Fruit fly (Drosophila melanogaster): ENCODE measurements around the gene CG15282.
A peak's percentile ranks its signal among the peaks of the same experiment; 100 is the strongest.

Gene CG15282

DNA sequence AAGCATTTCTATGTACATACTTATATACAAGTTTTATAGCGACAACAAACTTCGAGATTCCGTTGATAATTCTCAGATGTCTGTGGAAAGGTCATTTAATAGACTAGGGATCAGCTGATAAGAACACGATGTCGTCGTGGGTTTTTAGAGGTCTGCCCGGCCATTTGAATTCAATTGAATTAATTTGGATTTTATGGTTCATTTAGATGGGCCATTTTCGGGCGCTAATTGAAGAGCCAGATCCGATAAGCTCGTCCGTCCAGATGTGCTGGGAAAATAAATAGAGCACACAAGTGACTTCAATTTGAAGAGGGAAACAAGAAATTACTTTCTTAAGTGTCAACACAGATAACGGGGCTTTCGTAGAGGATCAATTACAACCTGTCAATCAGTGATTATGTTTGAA is 38.7 kb upstream of the CG15282 start:
- TF ChIP-seq Ets98B (GFP tag; IDR thresholded peaks at IDR 0.05) (no peak), D1 (tag; optimal IDR thresholded peaks at IDR 0.05) (no peak), fd96Ca (GFP tag; IDR thresholded peaks at IDR 0.05) (no peak), CG9948 (tag; optimal IDR thresholded peaks at IDR 0.05) (no peak), Snoo (tag; optimal IDR thresholded peaks at IDR 0.05) (no peak), CG12605 (GFP tag; IDR thresholded peaks at IDR 0.05) (no peak), CG34367 (tag; optimal IDR thresholded peaks at IDR 0.05) (no peak), CG8159 (tag; optimal IDR thresholded peaks at IDR 0.05) (no peak), rn (GFP tag; IDR thresholded peaks at IDR 0.05) (no peak), Pif1A (GFP tag; optimal IDR thresholded peaks at IDR 0.05) (no peak), gl (tag; optimal IDR thresholded peaks at IDR 0.05) (no peak), CG32121 (GFP tag; IDR thresholded peaks at IDR 0.05) (no peak), CG10348 (GFP tag; IDR thresholded peaks at IDR 0.05) (no peak)

DNA sequence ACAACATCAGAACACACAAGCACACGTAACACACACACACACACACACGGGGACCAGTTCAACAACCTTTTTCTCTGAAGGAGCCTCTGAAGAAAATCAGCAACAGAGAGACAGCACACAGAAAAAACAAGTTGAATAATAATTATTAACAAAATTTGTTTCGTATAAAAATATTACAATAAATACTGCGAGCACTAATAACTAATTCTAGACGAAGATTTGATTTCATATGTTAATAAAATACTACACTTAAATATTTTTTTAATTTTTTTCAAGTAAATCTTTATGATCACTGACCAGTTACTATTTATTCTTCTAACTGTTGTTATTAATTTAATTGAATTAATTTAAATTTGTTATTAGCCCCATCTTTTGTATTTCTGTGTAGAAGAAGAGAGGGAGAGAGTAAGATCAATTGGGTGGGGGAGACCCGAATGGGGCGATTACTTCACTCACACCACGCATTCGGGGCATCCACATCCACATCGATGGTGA is 37.6 kb upstream of the CG15282 start:
- peak; percentile 90 for TF ChIP-seq CG14655 (GFP tag; optimal IDR thresholded peaks at IDR 0.05)
- TF ChIP-seq EcR (GFP tag; optimal IDR thresholded peaks at IDR 0.05): peak; percentile 95
- peak; percentile 97 for TF ChIP-seq D1 (tag; optimal IDR thresholded peaks at IDR 0.05)
- peak; percentile 50 for TF ChIP-seq Pif1A (GFP tag; optimal IDR thresholded peaks at IDR 0.05)
- no peak for TF ChIP-seq CG10348 (GFP tag; IDR thresholded peaks at IDR 0.05)
- TF ChIP-seq CG8159 (tag; optimal IDR thresholded peaks at IDR 0.05): peak; percentile 96
- TF ChIP-seq gl (tag; optimal IDR thresholded peaks at IDR 0.05): peak; percentile 40
- peak; percentile 87 for TF ChIP-seq Snoo (tag; optimal IDR thresholded peaks at IDR 0.05)
- TF ChIP-seq Ets98B (GFP tag; IDR thresholded peaks at IDR 0.05): 0 out of 2 replicates have a peak, but pooled peaks have one; percentile 13
- TF ChIP-seq rn (GFP tag; IDR thresholded peaks at IDR 0.05): no peak
- no peak for TF ChIP-seq fd96Ca (GFP tag; IDR thresholded peaks at IDR 0.05)
- peak; percentile 63 for TF ChIP-seq CG12605 (GFP tag; IDR thresholded peaks at IDR 0.05)
- TF ChIP-seq CG4496 (GFP tag; IDR thresholded peaks at IDR 0.05): peak; percentile 66; the same call in 1 of the 3 replicates
- TF ChIP-seq Pif1B (GFP tag; optimal IDR thresholded peaks at IDR 0.05): peak; percentile 65
- peak; percentile 58 for TF ChIP-seq CG32121 (GFP tag; IDR thresholded peaks at IDR 0.05)
- TF ChIP-seq CG34367 (tag; optimal IDR thresholded peaks at IDR 0.05): peak; percentile 73
- TF ChIP-seq CG13204 (GFP tag; optimal IDR thresholded peaks at IDR 0.05): peak; percentile 38
- peak; percentile 95 for TF ChIP-seq CG9948 (tag; optimal IDR thresholded peaks at IDR 0.05)
- TF ChIP-seq CG17806 (tag; optimal IDR thresholded peaks at IDR 0.05): peak; percentile 93
- TF ChIP-seq CG8301 (tag; optimal IDR thresholded peaks at IDR 0.05): peak; percentile 88
- peak; percentile 86 for TF ChIP-seq CG15710 (tag; optimal IDR thresholded peaks at IDR 0.05)

DNA sequence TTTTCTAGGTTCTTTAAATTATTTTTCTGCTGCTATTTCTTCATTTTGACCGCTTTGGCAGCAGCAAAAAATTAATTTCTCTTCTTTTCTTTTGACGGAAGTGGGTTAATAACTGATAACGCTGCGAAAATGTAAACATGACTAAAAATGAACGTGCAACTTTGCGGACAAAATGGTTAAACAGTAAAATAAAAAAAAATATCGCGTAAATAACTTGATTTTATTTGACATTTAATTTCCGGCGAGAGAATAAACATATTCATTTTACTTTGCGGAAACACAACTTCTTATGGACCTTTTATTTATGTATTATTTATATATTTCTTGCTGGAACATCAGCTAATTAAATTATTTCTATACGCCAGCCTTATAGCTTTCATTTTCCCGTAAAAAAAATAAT is 35.6 kb upstream of the CG15282 start:
- TF ChIP-seq CG14655 (GFP tag; optimal IDR thresholded peaks at IDR 0.05) (no peak), EcR (GFP tag; optimal IDR thresholded peaks at IDR 0.05) (no peak), Pif1A (GFP tag; optimal IDR thresholded peaks at IDR 0.05) (no peak), CG15710 (tag; optimal IDR thresholded peaks at IDR 0.05) (no peak), CG34367 (tag; optimal IDR thresholded peaks at IDR 0.05) (no peak), CG4496 (GFP tag; IDR thresholded peaks at IDR 0.05) (no peak), CG13204 (GFP tag; optimal IDR thresholded peaks at IDR 0.05) (no peak), Ets98B (GFP tag; IDR thresholded peaks at IDR 0.05) (no peak), Pif1B (GFP tag; optimal IDR thresholded peaks at IDR 0.05) (no peak), CG17806 (tag; optimal IDR thresholded peaks at IDR 0.05) (no peak), CG8301 (tag; optimal IDR thresholded peaks at IDR 0.05) (no peak), fd96Ca (GFP tag; IDR thresholded peaks at IDR 0.05) (no peak), CG8159 (tag; optimal IDR thresholded peaks at IDR 0.05) (no peak)

DNA sequence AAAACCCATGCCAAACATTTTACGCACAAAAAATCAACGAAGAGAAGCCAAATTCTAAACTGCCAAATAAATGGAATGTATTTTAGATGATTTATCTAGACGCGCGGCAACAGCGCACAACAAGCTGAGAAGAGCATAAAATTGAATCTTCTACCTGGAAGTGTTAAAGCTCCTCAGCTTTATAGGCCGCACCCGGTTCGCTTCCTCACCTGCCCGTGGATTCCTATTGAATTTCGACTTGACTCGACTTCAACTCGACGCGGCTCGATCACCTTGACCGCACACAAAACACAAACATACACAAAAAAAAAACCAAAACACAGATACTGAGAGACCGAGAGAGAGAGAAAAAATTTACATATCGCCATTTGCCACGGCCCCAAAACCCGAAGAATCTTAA is 32.7 kb upstream of the CG15282 start:
- TF ChIP-seq Pif1B (GFP tag; optimal IDR thresholded peaks at IDR 0.05) (no peak), Ets98B (GFP tag; IDR thresholded peaks at IDR 0.05) (no peak), fd96Ca (GFP tag; IDR thresholded peaks at IDR 0.05) (no peak), CG17806 (tag; optimal IDR thresholded peaks at IDR 0.05) (no peak), gl (tag; optimal IDR thresholded peaks at IDR 0.05) (no peak), CG8301 (tag; optimal IDR thresholded peaks at IDR 0.05) (no peak), CG14655 (GFP tag; optimal IDR thresholded peaks at IDR 0.05) (no peak), D1 (tag; optimal IDR thresholded peaks at IDR 0.05) (no peak), CG4496 (GFP tag; IDR thresholded peaks at IDR 0.05) (no peak), Pif1A (GFP tag; optimal IDR thresholded peaks at IDR 0.05) (no peak)

DNA sequence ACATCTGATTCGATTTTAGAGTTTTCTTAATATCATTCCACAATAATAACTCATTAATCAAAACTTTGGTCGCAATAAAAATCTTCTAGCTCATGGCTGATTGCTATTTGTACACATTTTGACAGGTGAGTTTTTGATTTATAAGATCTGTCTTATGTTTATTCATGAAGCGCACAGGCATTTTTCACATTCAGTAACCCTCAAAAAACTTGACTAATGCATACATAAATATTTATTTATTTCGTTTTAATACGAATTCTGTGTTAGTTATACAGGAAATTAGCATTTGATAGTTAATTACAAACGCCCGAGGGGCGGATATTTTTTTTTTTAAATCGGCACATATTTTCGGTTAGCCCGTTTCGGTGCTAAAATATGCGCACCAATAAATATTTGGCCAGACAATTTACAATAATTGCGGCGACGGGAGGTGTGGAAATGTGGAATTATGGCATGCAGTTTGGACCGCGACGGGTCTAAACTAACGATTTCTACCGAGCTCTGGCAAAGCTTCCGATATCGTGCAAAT is 31.8 kb upstream of the CG15282 start:
- TF ChIP-seq CG15710 (tag; optimal IDR thresholded peaks at IDR 0.05): no peak
- no peak for TF ChIP-seq CG14655 (GFP tag; optimal IDR thresholded peaks at IDR 0.05)
- no peak for TF ChIP-seq fd96Ca (GFP tag; IDR thresholded peaks at IDR 0.05)
- no peak for TF ChIP-seq CG9948 (tag; optimal IDR thresholded peaks at IDR 0.05)
- no peak for TF ChIP-seq EcR (GFP tag; optimal IDR thresholded peaks at IDR 0.05)
- TF ChIP-seq CG8301 (tag; optimal IDR thresholded peaks at IDR 0.05): no peak
- no peak for TF ChIP-seq Pif1B (GFP tag; optimal IDR thresholded peaks at IDR 0.05)
- no peak for TF ChIP-seq CG8159 (tag; optimal IDR thresholded peaks at IDR 0.05)
- TF ChIP-seq Ets98B (GFP tag; IDR thresholded peaks at IDR 0.05): no peak
- no peak for TF ChIP-seq gl (tag; optimal IDR thresholded peaks at IDR 0.05)
- no peak for TF ChIP-seq D1 (tag; optimal IDR thresholded peaks at IDR 0.05)
- no peak for TF ChIP-seq Pif1A (GFP tag; optimal IDR thresholded peaks at IDR 0.05)
- TF ChIP-seq CG34367 (tag; optimal IDR thresholded peaks at IDR 0.05): no peak
- TF ChIP-seq CG17806 (tag; optimal IDR thresholded peaks at IDR 0.05): no peak
- TF ChIP-seq Snoo (tag; optimal IDR thresholded peaks at IDR 0.05): no peak
- TF ChIP-seq CG10348 (GFP tag; IDR thresholded peaks at IDR 0.05): no peak

DNA sequence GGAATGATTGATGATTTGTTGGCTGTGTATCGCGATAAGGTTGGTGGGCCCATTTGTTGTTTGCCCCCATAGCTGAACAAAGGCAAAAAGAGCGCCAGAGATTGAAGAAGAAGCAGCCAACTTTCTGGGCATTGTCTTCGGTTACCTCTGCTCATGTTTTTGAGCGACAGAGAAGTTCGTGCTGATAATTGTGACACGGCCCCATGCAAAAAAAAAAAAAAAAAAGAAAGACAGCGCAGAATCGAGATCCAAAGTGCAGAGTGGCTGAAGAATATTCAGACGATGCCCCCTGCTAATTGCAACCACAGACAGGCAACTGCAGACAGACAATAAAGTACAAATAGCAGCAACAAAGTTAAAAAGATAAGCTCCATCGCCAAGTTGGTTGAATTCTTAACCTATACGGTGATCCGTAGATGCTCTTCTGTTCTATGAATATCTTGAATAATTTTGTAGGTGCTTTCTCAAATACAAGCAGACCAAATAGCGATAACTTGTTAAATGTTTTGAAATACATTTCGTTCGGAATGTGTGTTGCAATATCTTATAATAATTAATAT is 29.9 kb upstream of the CG15282 start:
- TF ChIP-seq CG8159 (tag; optimal IDR thresholded peaks at IDR 0.05) (no peak), CG32121 (GFP tag; IDR thresholded peaks at IDR 0.05) (no peak), Pif1B (GFP tag; optimal IDR thresholded peaks at IDR 0.05) (peak; percentile 20), CG4496 (GFP tag; IDR thresholded peaks at IDR 0.05) (no peak), CG14655 (GFP tag; optimal IDR thresholded peaks at IDR 0.05) (no peak), CG34367 (tag; optimal IDR thresholded peaks at IDR 0.05) (no peak), fd96Ca (GFP tag; IDR thresholded peaks at IDR 0.05) (no peak), gl (tag; optimal IDR thresholded peaks at IDR 0.05) (no peak)

All from whole organism, pupa.